Fruit fly (Drosophila melanogaster) Kc167 (cell line): ENCODE results near the gene Dtd.

ENCODE experiments used
- Myc ChIP-seq: fragments of >200 bp; optimal IDR thresholded peaks from 2 replicates; lab custom pipeline; 2017; ENCODE audit warnings: missing external identifiers
- Sin3A ChIP-seq: fragments of >200 bp; optimal IDR thresholded peaks from 2 replicates; lab custom pipeline; 2018; ENCODE audit warnings: missing external identifiers
- h ChIP-seq: fragments of >200 bp; optimal IDR thresholded peaks from 3 replicates; lab custom pipeline; 2018; ENCODE audit warnings: missing external identifiers
- insv ChIP-seq: fragments of >200 bp; optimal IDR thresholded peaks from 3 replicates; lab custom pipeline; 2018; ENCODE audit warnings: missing external identifiers
- psq ChIP-seq: fragments of >200 bp; optimal IDR thresholded peaks from 2 replicates; lab custom pipeline; 2017; ENCODE audit warnings: missing external identifiers
- ttk ChIP-seq: sonication (Bioruptor generic); optimal IDR thresholded peaks from 2 replicates; lab custom pipeline; 2017; ENCODE audit warnings: missing external identifiers

The Dtd gene

dm6 chr3R:11435537-11436234, 5.8 kb downstream of the Dtd start, which contains the start of the genes Exd2 and CG5281:
Exd2 (minus strand) TSS chr3R:11435703.
CG5281 (plus strand) TSS chr3R:11435850.
- TF ChIP-seq Sin3A (lab: Kevin White, UChicago) = no peak
- no peak for TF ChIP-seq h (lab: Kevin White, UChicago)
- no peak for TF ChIP-seq ttk (lab: Kevin White, UChicago)
- no peak for TF ChIP-seq psq (lab: Kevin White, UChicago)
- TF ChIP-seq Myc (lab: Kevin White, UChicago) = no peak
- no peak for TF ChIP-seq insv (lab: Kevin White, UChicago)

- TF ChIP-seq h (lab: Kevin White, UChicago) = no peak
- TF ChIP-seq ttk (lab: Kevin White, UChicago) = no peak
- TF ChIP-seq Myc (lab: Kevin White, UChicago) = no peak
- TF ChIP-seq Sin3A (lab: Kevin White, UChicago) = no peak
- TF ChIP-seq psq (lab: Kevin White, UChicago) = no peak
- TF ChIP-seq insv (lab: Kevin White, UChicago) = no peak
These were observed 7.7 kb downstream of the Dtd start, which contains the start of gene CG17230 for dm6 chr3R:11437528-11437927. CG17230 (plus strand) TSS chr3R:11437785.

dm6 chr3R:11441038-11441437, 11.2 kb downstream of the Dtd start:
- TF ChIP-seq h (lab: Kevin White, UChicago) (no peak), psq (lab: Kevin White, UChicago) (no peak), Myc (lab: Kevin White, UChicago) (no peak), Sin3A (lab: Kevin White, UChicago) (no peak), ttk (lab: Kevin White, UChicago) (no peak), insv (lab: Kevin White, UChicago) (no peak)

dm6 chr3R:11449688-11450087, 19.8 kb downstream of the Dtd start:
- TF ChIP-seq h (lab: Kevin White, UChicago) = no peak
- TF ChIP-seq insv (lab: Kevin White, UChicago) = no peak
- TF ChIP-seq psq (lab: Kevin White, UChicago) = no peak
- TF ChIP-seq Sin3A (lab: Kevin White, UChicago) = no peak
- no peak for TF ChIP-seq Myc (lab: Kevin White, UChicago)
- no peak for TF ChIP-seq ttk (lab: Kevin White, UChicago)

- TF ChIP-seq Myc (lab: Kevin White, UChicago) (no peak), Sin3A (lab: Kevin White, UChicago) (no peak), psq (lab: Kevin White, UChicago) (no peak), insv (lab: Kevin White, UChicago) (no peak), h (lab: Kevin White, UChicago) (no peak)
These were observed 21.5 kb downstream of the Dtd start, which contains the start of gene sals for dm6 chr3R:11451207-11451841. sals (minus strand) TSS chr3R:11451791.

dm6 chr3R:11452041-11452440, 22.2 kb downstream of the Dtd start:
- TF ChIP-seq insv (lab: Kevin White, UChicago) (no peak), Sin3A (lab: Kevin White, UChicago) (no peak), ttk (lab: Kevin White, UChicago) (no peak), Myc (lab: Kevin White, UChicago) (no peak), h (lab: Kevin White, UChicago) (no peak)

- no peak for TF ChIP-seq h (lab: Kevin White, UChicago)
- no peak for TF ChIP-seq Sin3A (lab: Kevin White, UChicago)
- TF ChIP-seq Myc (lab: Kevin White, UChicago) = no peak
- TF ChIP-seq ttk (lab: Kevin White, UChicago) = no peak
- no peak for TF ChIP-seq insv (lab: Kevin White, UChicago)
- TF ChIP-seq psq (lab: Kevin White, UChicago) = no peak
These were observed 24.5 kb downstream of the Dtd start for dm6 chr3R:11454210-11454904.

dm6 chr3R:11456539-11456938, 26.7 kb downstream of the Dtd start:
- TF ChIP-seq h (lab: Kevin White, UChicago) (no peak), Sin3A (lab: Kevin White, UChicago) (no peak), insv (lab: Kevin White, UChicago) (no peak), ttk (lab: Kevin White, UChicago) (no peak), psq (lab: Kevin White, UChicago) (no peak), Myc (lab: Kevin White, UChicago) (no peak)

dm6 chr3R:11457286-11457685, 27.4 kb downstream of the Dtd start:
- TF ChIP-seq ttk (lab: Kevin White, UChicago) = no peak

dm6 chr3R:11458022-11458850, 28.4 kb downstream of the Dtd start:
- TF ChIP-seq Myc (lab: Kevin White, UChicago) = no peak
- no peak for TF ChIP-seq ttk (lab: Kevin White, UChicago)
- no peak for TF ChIP-seq psq (lab: Kevin White, UChicago)
- no peak for TF ChIP-seq insv (lab: Kevin White, UChicago)
- TF ChIP-seq h (lab: Kevin White, UChicago) = no peak
- TF ChIP-seq Sin3A (lab: Kevin White, UChicago) = no peak
